Fruit fly (Drosophila melanogaster): ENCODE data around the gene ND-B18.
A peak's percentile ranks its signal among the peaks of the same experiment; 100 is the strongest.

The ND-B18 gene

DNA sequence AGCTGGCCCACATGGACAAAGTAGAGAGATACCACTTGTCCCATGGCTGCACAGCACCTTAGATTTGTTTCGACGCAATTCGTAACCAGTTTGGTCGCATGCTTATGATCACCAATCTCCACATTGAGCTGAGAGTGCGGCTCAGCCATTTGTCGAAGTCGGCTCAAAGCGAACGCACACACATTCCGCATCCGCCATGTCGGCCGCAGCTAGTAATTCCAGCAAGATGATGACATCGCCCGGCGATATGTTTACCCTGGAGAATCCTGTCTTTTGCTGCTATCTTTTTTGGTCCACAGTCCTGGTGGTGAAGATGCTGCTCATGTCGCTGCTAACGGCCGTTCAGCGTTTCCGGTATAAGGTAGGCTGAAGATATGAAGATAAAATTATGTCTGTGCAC, 19.1 kb downstream of the ND-B18 start, which contains the start of gene CG33178:
CG33178 (plus strand) TSS at position 147 of the 400 bp plus-strand sequence.
- no peak for TF ChIP-seq Hr78 (GFP tag; optimal IDR thresholded peaks at IDR 0.05)
- TF ChIP-seq sv (GFP tag; optimal IDR thresholded peaks at IDR 0.05) = no peak
- TF ChIP-seq sage (GFP tag; optimal IDR thresholded peaks at IDR 0.05) = no peak
- TF ChIP-seq CG9705 (GFP tag; optimal IDR thresholded peaks at IDR 0.05) = no peak
- TF ChIP-seq brk (GFP tag; optimal IDR thresholded peaks at IDR 0.05) = no peak
- TF ChIP-seq jim (GFP tag; optimal IDR thresholded peaks at IDR 0.05) = no peak
- no peak for TF ChIP-seq dl (GFP tag; optimal IDR thresholded peaks at IDR 0.05; ENCODE audit: insufficient read depth in 1 of 2, partially characterized antibody in 2 of 2)
- no peak for TF ChIP-seq dmrt93B (GFP tag; optimal IDR thresholded peaks at IDR 0.05)
- TF ChIP-seq Hnf4 (GFP tag; optimal IDR thresholded peaks at IDR 0.05) = no peak
- TF ChIP-seq CrebA (GFP tag; optimal IDR thresholded peaks at IDR 0.05; ENCODE audit: borderline replicate concordance) = no peak
- TF ChIP-seq HLH106 (tag; optimal IDR thresholded peaks at IDR 0.05) = no peak
- no peak for TF ChIP-seq GATAd (GFP tag; optimal IDR thresholded peaks at IDR 0.05)
- no peak for TF ChIP-seq foxo (GFP tag; optimal IDR thresholded peaks at IDR 0.05)
- TF ChIP-seq tai (GFP tag; optimal IDR thresholded peaks at IDR 0.05) = no peak

DNA sequence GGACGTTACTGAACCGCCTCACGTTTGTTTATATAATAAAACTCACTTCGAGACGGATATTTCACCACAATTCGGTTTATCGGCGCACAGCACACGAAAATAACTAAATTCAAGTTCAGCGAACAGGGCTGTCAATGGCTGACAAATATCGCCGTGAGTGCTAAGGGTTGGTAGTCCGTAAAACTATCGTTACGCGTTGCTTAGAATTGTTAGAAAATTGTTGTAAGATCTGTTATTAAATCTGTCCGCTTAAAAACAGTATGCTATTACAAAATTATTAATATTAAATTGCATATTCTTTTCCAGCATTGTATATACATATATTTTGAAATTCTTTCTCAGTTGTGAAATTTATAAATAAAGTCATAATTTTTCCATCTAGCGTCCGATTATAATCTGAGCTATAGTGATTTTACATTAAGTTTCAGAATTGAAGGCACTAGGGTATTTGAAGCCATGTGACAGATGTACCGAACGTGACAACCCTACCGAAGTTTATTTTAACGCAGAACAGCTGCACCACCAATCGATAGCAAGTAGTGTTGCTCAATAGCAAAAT, 21.1 kb downstream of the ND-B18 start, which contains the start of gene Cox17:
Cox17 (minus strand) TSS at position 120 of the 559 bp plus-strand sequence.
- TF ChIP-seq woc (GFP tag; optimal IDR thresholded peaks at IDR 0.05) = peak; percentile 83
- TF ChIP-seq Jra (GFP tag; optimal IDR thresholded peaks at IDR 0.05) = peak; percentile 77
- TF ChIP-seq dl (GFP tag; optimal IDR thresholded peaks at IDR 0.05; ENCODE audit: insufficient read depth in 1 of 2, partially characterized antibody in 2 of 2) = no peak
- peak; percentile 74 for TF ChIP-seq brk (GFP tag; optimal IDR thresholded peaks at IDR 0.05)
- TF ChIP-seq jim (GFP tag; optimal IDR thresholded peaks at IDR 0.05) = no peak
- TF ChIP-seq Vsx2 (GFP tag; optimal IDR thresholded peaks at IDR 0.05; ENCODE audit: partially characterized antibody) = no peak
- TF ChIP-seq GATAd (GFP tag; optimal IDR thresholded peaks at IDR 0.05) = peak; percentile 31
- TF ChIP-seq Hr83 (GFP tag; optimal IDR thresholded peaks at IDR 0.05; ENCODE audit: poor library complexity, severe bottlenecking) = peak; percentile 47
- no peak for TF ChIP-seq Rel (GFP tag; optimal IDR thresholded peaks at IDR 0.05)
- peak; percentile 51 for TF ChIP-seq Rel (tag; optimal IDR thresholded peaks at IDR 0.05)
- peak; percentile 70 for TF ChIP-seq br (GFP tag; optimal IDR thresholded peaks at IDR 0.05)
- TF ChIP-seq CG32264 (GFP tag; optimal IDR thresholded peaks at IDR 0.05) = peak; percentile 3
- TF ChIP-seq pan (optimal IDR thresholded peaks at IDR 0.05) = no peak
- no peak for TF ChIP-seq Abd-B (GFP tag; optimal IDR thresholded peaks at IDR 0.05)
- TF ChIP-seq Hr78 (GFP tag; optimal IDR thresholded peaks at IDR 0.05) = no peak
- TF ChIP-seq fru (GFP tag; optimal IDR thresholded peaks at IDR 0.05) = peak; percentile 83
- peak; percentile 76 for TF ChIP-seq rgr (GFP tag; optimal IDR thresholded peaks at IDR 0.05)
- TF ChIP-seq N (GFP tag; optimal IDR thresholded peaks at IDR 0.05) = no peak
- peak; percentile 70 for TF ChIP-seq dsf (GFP tag; optimal IDR thresholded peaks at IDR 0.05; ENCODE audit: borderline replicate concordance)
- peak; percentile 82 for TF ChIP-seq tai (GFP tag; optimal IDR thresholded peaks at IDR 0.05)
- TF ChIP-seq CG9705 (GFP tag; optimal IDR thresholded peaks at IDR 0.05) = peak; percentile 70
- no peak for TF ChIP-seq Mio (GFP tag; optimal IDR thresholded peaks at IDR 0.05)
- peak; percentile 75 for TF ChIP-seq dmrt93B (GFP tag; optimal IDR thresholded peaks at IDR 0.05)
- TF ChIP-seq Sp1 (GFP tag; optimal IDR thresholded peaks at IDR 0.05) = peak; percentile 81
- TF ChIP-seq sv (GFP tag; optimal IDR thresholded peaks at IDR 0.05) = peak; percentile 81
- no peak for TF ChIP-seq CrebA (GFP tag; optimal IDR thresholded peaks at IDR 0.05; ENCODE audit: borderline replicate concordance)
- TF ChIP-seq OdsH (GFP tag; optimal IDR thresholded peaks at IDR 0.05) = peak; percentile 73
- peak; percentile 85 for TF ChIP-seq HLH106 (tag; optimal IDR thresholded peaks at IDR 0.05)
- peak; percentile 84 for TF ChIP-seq h (GFP tag; optimal IDR thresholded peaks at IDR 0.05)
- TF ChIP-seq Hnf4 (GFP tag; optimal IDR thresholded peaks at IDR 0.05) = peak; percentile 73
- peak; percentile 57 for TF ChIP-seq Myc (optimal IDR thresholded peaks at IDR 0.05)
- TF ChIP-seq Dif (GFP tag; optimal IDR thresholded peaks at IDR 0.05; ENCODE audit: partially characterized antibody) = no peak
- TF ChIP-seq usp (GFP tag; optimal IDR thresholded peaks at IDR 0.05) = no peak
- TF ChIP-seq Dfd (GFP tag; optimal IDR thresholded peaks at IDR 0.05) = peak; percentile 7
- peak; percentile 75 for TF ChIP-seq ey (GFP tag; optimal IDR thresholded peaks at IDR 0.05)
- TF ChIP-seq lola (GFP tag; optimal IDR thresholded peaks at IDR 0.05) = no peak
- TF ChIP-seq foxo (GFP tag; optimal IDR thresholded peaks at IDR 0.05) = peak in 1 of 2 experiments; percentile 86
- peak; percentile 75 for TF ChIP-seq psq (GFP tag; optimal IDR thresholded peaks at IDR 0.05)
- TF ChIP-seq sage (GFP tag; optimal IDR thresholded peaks at IDR 0.05) = peak; percentile 20

Data from whole organism, wandering third instar larva.